Fruit fly (Drosophila melanogaster) whole organism, adult: ENCODE results near the gene ZnT77C.

ENCODE experiments used
- CG1620 ChIP-seq: fragments of 200-800 bp; sonication (Bioruptor generic); optimal IDR thresholded peaks from 2 replicates; lab custom pipeline; 2016; ENCODE audit warnings: missing biosample characterization, missing genetic modification characterization
- toe ChIP-seq: fragments of 200-800 bp; sonication (Bioruptor generic); optimal IDR thresholded peaks from 2 replicates; lab custom pipeline; 2016; ENCODE audit warnings: missing biosample characterization, missing genetic modification characterization

dm6 chr3L:20518805-20519503 lies 24.2 kb upstream of the ZnT77C start, which contains the start of gene BNIP3:
- TF ChIP-seq toe, result no peak
- no peak for TF ChIP-seq CG1620 (GFP tag; lab: Kevin White, UChicago)
